Worm (Caenorhabditis elegans) whole organism, L1 larva: ENCODE measurements around the gene vps-45.
A peak's percentile ranks its signal among the peaks of the same experiment; 100 is the strongest.

Experiments used
- ceh-88 ChIP-seq: fragments of 200-800 bp; sonication (Bioruptor generic); IDR thresholded peaks from 2 replicates; pipeline ENCODE4 v1.3.6; 2022; ENCODE audit warnings: missing genetic modification characterization, missing compliant biosample characterization
- efl-1 ChIP-seq, 4 experiments: fragments of 150-350 bp; optimal IDR thresholded peaks in 3 of 4; peaks in 1 of 4; 1 replicate in 1 of 4; 2 replicates in 3 of 4; lab custom pipeline; 2014; ENCODE audit warnings: missing biosample characterization in 2 of 4, missing genetic modification characterization in 2 of 4, missing genetic modification reagents in 2 of 4
- fkh-8 ChIP-seq: sonication (generic microtip); optimal IDR thresholded peaks from 2 replicates; lab custom pipeline; 2016; ENCODE audit warnings: mild to moderate bottlenecking, missing genetic modification characterization, missing compliant biosample characterization
- fos-1 ChIP-seq: fragments of 150-350 bp; optimal IDR thresholded peaks from 2 replicates; lab custom pipeline; 2014; ENCODE audit warnings: missing biosample characterization, missing genetic modification characterization
- lin-13 ChIP-seq: fragments of 150-350 bp; optimal IDR thresholded peaks from 2 replicates; lab custom pipeline; 2014; ENCODE audit warnings: missing biosample characterization, missing genetic modification reagents, missing genetic modification characterization
- nhr-28 ChIP-seq: fragments of 150-350 bp; optimal IDR thresholded peaks from 2 replicates; lab custom pipeline; 2014; ENCODE audit warnings: missing biosample characterization, missing genetic modification characterization
- nhr-76 ChIP-seq: sonication (generic microtip); optimal IDR thresholded peaks from 2 replicates; lab custom pipeline; 2017; ENCODE audit warnings: missing biosample characterization, missing genetic modification characterization
- nhr-77 ChIP-seq: fragments of 150-350 bp; optimal IDR thresholded peaks from 2 replicates; lab custom pipeline; 2014; ENCODE audit warnings: missing biosample characterization, missing genetic modification characterization
- unc-86 ChIP-seq: sonication (generic microtip); optimal IDR thresholded peaks from 2 replicates; lab custom pipeline; 2016; ENCODE audit warnings: missing genetic modification characterization, missing compliant biosample characterization
- zag-1 ChIP-seq: fragments of 150-350 bp; optimal IDR thresholded peaks from 2 replicates; lab custom pipeline; 2014; ENCODE audit warnings: missing biosample characterization, missing genetic modification characterization

ce11 chrX:924495-925008 lies 50.1 kb downstream of the vps-45 start, which contains the start of the genes pifk-1 and tbc-11:
- TF ChIP-seq fos-1 (tag; lab: Kevin White, UChicago) (peak; percentile 29), fkh-8 (peak; percentile 21), nhr-76 (tag; lab: Kevin White, UChicago) (no peak), zag-1 (tag; lab: Kevin White, UChicago) (no peak), nhr-28 (tag; lab: Kevin White, UChicago) (no peak), nhr-77 (tag; lab: Kevin White, UChicago) (no peak), unc-86 (tag; lab: Kevin White, UChicago) (no peak), efl-1 (optimal IDR thresholded peaks at IDR 0.05; lab: Kevin White, UChicago) (peak; percentile 28 to 43), efl-1 (GFP tag; optimal IDR thresholded peaks at IDR 0.05 in 1 of 2; lab: Kevin White, UChicago) (peak in 1 of 2 experiments; percentile 3), lin-13 (GFP tag; lab: Kevin White, UChicago) (no peak), ceh-88 (GFP tag; lab: Robert Waterston, UW) (no peak)
